Worm (Caenorhabditis elegans): Measurements from ENCODE around the gene F35A5.1.

DNA sequence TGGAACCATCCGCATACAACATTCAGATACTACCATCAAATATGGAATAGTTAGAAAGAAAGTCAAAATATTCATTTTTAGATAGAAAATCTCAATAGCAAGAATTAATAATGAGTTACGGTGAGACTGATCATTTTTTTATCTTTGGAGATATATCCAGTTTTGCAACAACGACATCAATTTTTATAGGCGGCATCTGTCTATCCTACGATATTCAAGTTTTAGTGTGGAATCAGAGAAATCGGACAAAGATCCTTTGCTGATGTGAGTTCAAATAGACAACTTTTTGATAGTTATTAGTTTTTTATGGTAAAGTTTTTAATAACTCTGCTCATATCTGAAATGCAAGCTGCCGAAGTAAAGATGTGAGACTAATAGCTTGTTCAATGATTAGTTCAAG, 40.7 kb upstream of the F35A5.1 start, which contains the start of gene F47B7.4:
- TF ChIP-seq lin-13 (tag; optimal IDR thresholded peaks at IDR 0.05) (no peak), pha-4 (tag; optimal IDR thresholded peaks at IDR 0.05) (no peak), nhr-76 (tag; optimal IDR thresholded peaks at IDR 0.05) (no peak), elt-3 (tag; optimal IDR thresholded peaks at IDR 0.05) (no peak), flh-1 (GFP tag; optimal IDR thresholded peaks at IDR 0.05) (no peak), lsy-2 (tag; optimal IDR thresholded peaks at IDR 0.05) (no peak), nhr-12 (tag; optimal IDR thresholded peaks at IDR 0.05) (no peak)
